Fruit fly (Drosophila melanogaster): Measurements from ENCODE around the gene CG32811.

The CG32811 gene

DNA sequence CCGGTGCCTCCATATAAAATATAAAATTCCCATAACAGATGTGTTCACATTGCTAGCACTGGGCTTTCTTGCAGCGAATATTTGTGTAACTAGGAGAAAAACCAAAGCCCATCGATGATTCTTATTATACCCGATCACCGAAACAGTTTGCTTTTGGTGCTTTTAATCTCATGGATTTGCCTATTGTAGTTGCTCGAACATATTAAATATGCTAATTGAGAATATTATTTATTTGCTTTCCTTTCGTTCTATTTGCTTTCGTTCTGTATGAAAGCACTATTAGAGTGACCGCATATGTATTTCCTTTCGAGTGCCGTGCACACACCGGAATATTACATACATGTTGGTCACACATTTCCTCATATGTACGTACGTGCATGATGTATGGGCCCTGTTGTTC is 27.5 kb downstream of the CG32811 start:
- no peak for TF ChIP-seq CG17801 (GFP tag; optimal IDR thresholded peaks at IDR 0.05; ENCODE audit: partially characterized antibody)

DNA sequence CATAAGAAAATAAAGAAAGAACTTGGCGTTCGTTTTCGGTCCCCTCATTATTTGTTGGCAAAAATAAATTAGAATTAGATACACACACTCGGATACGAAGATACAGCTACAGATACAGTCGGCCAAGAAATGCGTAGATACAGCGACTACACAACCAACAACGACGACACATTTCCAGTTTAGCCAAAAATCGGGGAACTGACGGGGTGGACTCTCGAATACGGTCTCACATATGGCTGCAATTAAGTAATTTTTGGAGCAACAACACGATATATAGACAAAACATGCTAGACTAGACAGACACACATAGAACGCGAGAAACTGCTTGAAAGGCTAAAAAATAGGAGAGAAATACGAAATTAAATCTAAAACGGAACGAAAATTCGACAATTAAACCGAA is 28.0 kb downstream of the CG32811 start:
- TF ChIP-seq CG17801 (GFP tag; optimal IDR thresholded peaks at IDR 0.05; ENCODE audit: partially characterized antibody), result no peak

DNA sequence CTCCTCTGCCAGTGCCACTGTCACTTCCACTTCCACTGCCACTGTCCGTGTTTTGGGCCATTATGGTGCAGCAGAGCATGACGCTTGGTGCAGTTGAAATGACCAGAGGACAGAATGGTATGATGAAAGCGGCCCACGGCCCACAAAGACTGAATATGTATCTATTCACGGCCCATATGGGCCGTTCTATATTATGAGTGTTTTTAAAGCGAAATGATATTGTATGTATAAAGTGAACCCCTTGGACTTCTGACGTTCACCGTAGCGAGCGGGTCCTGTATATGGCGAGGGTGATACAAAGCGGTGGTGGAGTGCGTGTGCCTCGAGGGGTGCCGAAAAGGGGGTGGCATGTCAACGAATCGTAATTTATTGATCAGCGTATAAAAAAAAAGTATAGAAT is 28.5 kb downstream of the CG32811 start:
- no peak for TF ChIP-seq CG17801 (GFP tag; optimal IDR thresholded peaks at IDR 0.05; ENCODE audit: partially characterized antibody)

DNA sequence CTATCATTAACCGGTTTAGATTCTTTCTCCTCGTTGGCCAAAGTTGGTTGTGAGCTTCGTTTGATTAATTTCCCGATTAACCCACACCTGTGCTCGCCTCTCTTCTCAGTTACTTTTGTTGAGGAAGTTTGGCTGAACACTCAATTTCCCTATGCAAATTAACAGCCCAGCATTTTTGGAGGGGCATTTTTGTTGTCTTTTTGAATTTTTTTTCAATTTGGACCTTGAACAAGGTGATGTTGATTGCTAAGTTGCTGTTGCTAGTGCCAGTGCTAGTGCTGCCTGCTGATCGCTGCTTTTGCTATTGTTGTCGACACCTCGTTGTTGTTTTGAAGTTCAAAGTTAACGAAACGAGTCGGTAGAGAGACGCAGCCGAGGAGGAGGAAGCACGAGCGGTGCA is 30.6 kb downstream of the CG32811 start:
- no peak for TF ChIP-seq CG17801 (GFP tag; optimal IDR thresholded peaks at IDR 0.05; ENCODE audit: partially characterized antibody)

DNA sequence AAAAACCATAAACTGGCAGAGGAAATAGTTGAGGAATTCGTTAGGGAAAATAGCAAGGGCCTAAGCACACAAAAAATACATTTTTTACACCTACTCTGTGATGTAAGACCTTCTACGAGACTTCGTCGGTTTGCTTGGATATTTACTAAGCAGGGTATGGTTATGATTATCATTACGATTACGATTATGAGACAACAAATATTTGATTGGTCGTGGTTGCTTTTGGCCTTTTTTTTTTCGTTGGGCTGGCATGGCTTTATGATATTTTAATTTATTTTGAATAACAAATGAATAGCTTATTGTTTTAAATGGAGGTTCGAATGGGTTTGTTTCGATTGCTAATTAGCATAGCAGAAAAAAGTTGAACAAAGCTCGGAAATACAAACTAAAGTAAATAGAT is 33.6 kb downstream of the CG32811 start:
- no peak for TF ChIP-seq CG17801 (GFP tag; optimal IDR thresholded peaks at IDR 0.05; ENCODE audit: partially characterized antibody)

DNA sequence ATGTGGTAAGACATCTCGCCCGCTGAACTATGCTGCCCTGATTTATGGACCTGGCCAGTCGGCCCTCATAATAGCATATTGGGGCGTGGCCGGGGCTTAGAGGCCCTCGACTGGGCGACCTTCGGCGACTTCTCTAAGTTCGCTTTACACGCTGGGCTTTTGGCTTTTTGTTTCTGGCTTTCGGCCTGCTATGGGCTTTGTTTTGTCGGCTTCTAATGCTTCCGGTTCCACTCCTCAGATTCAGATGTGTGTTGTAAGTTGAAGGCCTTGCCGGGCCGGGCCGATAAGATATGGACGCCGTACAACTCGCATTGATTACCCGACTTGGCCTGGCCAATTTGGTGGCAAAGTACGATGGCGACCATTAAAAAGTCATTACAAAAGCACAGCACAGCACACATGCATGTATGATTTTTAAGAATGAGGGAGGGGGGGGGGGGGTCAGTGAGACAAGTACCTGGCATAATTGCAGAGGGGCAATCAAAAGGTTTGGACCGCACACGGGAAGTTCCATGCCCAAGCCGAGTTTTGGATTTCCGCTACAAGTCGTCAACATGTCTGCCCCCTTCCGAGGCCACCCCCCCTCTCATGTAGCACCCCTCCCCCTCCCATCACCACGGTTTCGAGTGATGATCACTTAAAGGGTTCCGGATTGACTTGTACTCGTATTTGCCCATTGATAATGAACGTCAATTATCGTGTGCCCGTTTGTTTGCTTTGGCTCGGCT is 35.5 kb downstream of the CG32811 start:
- TF ChIP-seq CG17801 (GFP tag; optimal IDR thresholded peaks at IDR 0.05; ENCODE audit: partially characterized antibody), result no peak

DNA sequence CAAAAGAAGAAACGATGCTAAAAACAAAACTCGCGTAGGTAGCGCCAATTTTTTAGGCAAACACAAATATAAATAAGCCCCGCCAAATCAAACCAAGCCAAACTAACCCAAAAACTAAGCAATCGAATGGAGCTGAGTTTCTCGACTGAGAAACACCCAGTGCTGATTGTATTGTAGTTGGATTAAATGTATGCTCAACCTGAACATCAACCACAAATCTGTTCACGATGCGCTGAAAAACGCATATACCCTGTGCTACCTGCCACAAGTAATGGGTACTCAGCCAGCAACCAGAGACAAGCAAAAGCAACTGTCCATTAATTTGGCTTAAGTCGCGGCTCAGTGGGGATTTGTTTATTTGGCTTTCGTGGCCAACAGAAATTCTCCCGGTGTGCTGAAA is 37.9 kb downstream of the CG32811 start:
- TF ChIP-seq CG17801 (GFP tag; optimal IDR thresholded peaks at IDR 0.05; ENCODE audit: partially characterized antibody), result no peak

DNA sequence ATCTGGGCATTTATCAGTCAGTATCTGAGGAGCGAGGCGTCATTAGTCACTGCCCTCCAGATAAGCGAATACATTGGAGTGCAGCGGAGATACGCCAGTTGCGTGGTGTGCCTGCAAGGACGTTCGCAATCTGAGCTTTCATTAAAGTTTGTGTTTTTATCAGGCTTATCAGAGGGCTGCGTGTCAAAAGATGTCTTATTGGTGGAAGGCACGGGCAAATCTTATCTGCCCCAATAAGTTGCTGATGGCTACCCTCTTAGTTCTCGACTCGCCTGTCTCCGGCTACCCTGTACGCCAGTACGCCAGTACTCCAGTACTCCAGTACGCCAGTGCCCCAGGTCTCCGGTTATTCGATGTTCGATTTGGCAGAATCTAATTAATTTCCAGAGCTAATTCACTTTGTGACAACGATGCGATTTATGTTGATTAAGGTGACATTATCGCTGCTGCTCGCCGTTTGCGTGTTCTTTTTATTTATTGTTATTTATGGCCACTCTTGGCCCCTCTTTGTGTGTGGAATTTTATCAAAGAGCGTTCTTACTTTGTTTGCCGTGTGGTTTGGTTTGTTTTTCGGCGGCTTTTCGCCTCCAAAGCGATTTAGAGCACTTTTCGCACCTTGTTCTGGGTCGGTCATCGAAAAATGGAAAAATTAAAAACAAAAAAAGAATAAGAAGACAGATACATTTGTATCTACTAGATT is 41.3 kb downstream of the CG32811 start:
- no peak for TF ChIP-seq CG17801 (GFP tag; optimal IDR thresholded peaks at IDR 0.05; ENCODE audit: partially characterized antibody)

DNA sequence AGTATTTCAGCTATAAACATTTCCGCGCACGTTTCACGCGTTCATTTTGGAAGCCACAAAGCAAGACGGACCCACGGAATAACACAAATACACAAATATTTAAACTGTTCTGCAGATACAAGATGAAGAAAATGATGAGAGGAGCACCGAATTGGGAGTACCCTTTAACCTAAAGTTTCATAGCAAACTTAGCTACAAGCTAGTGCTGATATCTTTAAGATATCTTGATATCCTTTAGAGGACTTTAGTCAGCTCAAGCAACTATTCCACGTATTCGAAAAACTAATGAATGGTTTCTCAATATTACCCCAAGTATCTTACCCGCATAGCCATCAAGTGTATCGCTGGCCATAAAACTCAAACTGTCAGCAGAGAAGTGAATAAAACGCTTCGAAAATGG is 42.1 kb downstream of the CG32811 start:
- no peak for TF ChIP-seq CG17801 (GFP tag; optimal IDR thresholded peaks at IDR 0.05; ENCODE audit: partially characterized antibody)

DNA sequence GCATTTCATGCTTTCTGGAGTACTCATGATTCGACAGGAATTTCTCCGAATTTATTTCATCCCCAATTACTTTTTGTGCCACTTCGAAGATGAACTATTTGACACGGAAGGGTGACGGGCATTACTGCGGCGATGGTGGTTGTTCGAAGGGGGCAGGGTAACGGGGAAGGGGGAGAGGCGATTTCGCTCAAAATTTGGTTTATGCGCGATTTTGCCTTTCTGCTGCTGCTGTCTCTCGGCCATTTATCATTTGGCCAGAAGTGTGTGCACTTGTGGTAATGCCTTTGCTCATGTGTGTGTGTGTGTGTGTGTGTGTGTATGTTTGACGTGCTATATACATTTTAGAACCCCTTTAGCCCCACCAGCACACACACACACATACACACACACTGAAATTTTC is 45.2 kb downstream of the CG32811 start:
- no peak for TF ChIP-seq CG17801 (GFP tag; optimal IDR thresholded peaks at IDR 0.05; ENCODE audit: partially characterized antibody)

DNA sequence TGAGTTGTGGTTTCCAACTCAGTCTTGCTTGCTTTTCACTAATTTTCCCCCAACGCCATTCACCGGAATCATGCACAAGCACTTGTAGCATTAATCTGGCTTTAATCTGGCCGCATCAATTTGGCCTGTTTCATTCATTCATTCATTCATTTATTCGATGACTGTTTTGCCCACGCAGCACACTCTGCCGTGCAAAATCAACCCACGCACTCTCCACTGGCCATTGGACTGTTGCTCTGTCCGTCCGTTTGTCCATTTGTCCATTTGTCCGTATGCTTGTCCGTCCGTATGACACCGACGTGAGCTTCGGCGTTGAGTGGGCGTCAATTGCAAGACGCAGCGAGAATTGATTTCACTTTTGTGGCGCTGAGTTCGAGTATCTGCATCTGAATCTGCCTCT is 48.1 kb downstream of the CG32811 start:
- TF ChIP-seq CG17801 (GFP tag; optimal IDR thresholded peaks at IDR 0.05; ENCODE audit: partially characterized antibody), result no peak

DNA sequence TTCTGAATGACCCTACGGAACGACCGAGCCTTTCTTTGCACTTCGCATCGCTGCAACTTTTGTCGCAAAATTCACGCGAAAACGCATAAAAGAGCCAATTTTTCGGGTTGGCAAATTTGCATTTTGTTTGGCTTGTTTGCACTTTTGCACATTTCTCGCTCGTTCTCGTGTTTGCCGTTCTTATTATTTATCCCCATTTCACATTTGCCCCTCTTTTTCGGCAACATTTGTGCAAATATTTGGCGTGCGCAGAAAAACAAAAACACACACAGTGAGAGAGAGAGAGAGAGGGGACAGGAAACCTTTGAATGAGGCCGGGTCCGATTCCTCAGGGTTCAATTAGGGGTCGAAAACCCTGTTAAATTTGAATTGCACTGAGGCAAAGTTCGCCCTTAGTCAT is 48.6 kb downstream of the CG32811 start:
- no peak for TF ChIP-seq CG17801 (GFP tag; optimal IDR thresholded peaks at IDR 0.05; ENCODE audit: partially characterized antibody)

DNA sequence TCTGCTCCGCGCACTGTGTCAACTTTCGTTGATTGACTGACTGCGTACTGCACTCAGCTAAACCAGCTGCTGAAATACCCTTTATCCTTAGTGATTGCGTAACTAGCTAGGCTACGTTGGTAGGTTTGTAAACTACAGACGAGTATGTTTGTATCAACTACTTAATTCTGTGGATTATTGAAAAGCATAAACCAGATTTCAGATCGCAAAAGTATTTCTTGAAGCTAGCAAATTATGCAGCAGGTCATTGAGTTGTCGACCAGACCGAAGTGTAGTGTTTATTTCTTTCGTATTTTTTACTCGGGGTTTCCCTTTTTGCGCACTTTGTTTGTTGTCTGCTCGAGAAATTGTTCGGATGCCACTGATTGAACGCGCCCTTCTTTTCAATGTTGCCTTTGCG is 49.5 kb downstream of the CG32811 start:
- no peak for TF ChIP-seq CG17801 (GFP tag; optimal IDR thresholded peaks at IDR 0.05; ENCODE audit: partially characterized antibody)
